Fruit fly (Drosophila melanogaster) whole organism, embryonic: ENCODE results near the gene CG14277.

ENCODE experiments used
- Asciz ChIP-seq: fragments of 200-800 bp; sonication (Bioruptor generic); optimal IDR thresholded peaks from 2 replicates; lab custom pipeline; 2017; ENCODE audit warnings: missing biosample characterization, mild to moderate bottlenecking, missing genetic modification characterization, missing genetic modification reagents
- Bdp1 ChIP-seq: fragments of 200-800 bp; sonication (Bioruptor generic); optimal IDR thresholded peaks from 3 replicates; lab custom pipeline; 2016; ENCODE audit warnings: missing biosample characterization, missing genetic modification characterization
- CG1024 ChIP-seq: fragments of 200-800 bp; sonication (Bioruptor generic); IDR thresholded peaks from 2 replicates; pipeline ENCODE4 v1.3.6; 2022; ENCODE audit warnings: missing biosample characterization, missing genetic modification characterization
- CG10654 ChIP-seq: fragments of 200-800 bp; sonication (Bioruptor generic); optimal IDR thresholded peaks from 2 replicates; lab custom pipeline; 2016; ENCODE audit warnings: missing biosample characterization, missing genetic modification characterization
- CG11695 ChIP-seq: fragments of 200-800 bp; sonication (Bioruptor generic); IDR thresholded peaks from 3 replicates; pipeline ENCODE4 v1.3.6; 2022; ENCODE audit warnings: missing biosample characterization, missing genetic modification characterization
- CG13775 ChIP-seq: fragments of 200-800 bp; sonication (Bioruptor generic); optimal IDR thresholded peaks from 3 replicates; lab custom pipeline; 2017; ENCODE audit warnings: missing biosample characterization, mild to moderate bottlenecking, missing genetic modification characterization
- CG14441 ChIP-seq: fragments of 200-800 bp; sonication (Bioruptor generic); IDR thresholded peaks from 2 replicates; pipeline ENCODE4 v1.3.6; 2022; ENCODE audit warnings: missing biosample characterization, missing genetic modification characterization
- CG15601 ChIP-seq: fragments of 200-800 bp; sonication (Bioruptor generic); optimal IDR thresholded peaks from 3 replicates; lab custom pipeline; 2019; ENCODE audit warnings: missing biosample characterization, mild to moderate bottlenecking, missing genetic modification characterization, moderate library complexity
- CG15696 ChIP-seq: fragments of 200-800 bp; sonication (Bioruptor generic); optimal IDR thresholded peaks from 2 replicates; lab custom pipeline; 2019; ENCODE audit warnings: missing biosample characterization, mild to moderate bottlenecking, missing genetic modification characterization, moderate library complexity
- CG1603 ChIP-seq: fragments of 200-800 bp; sonication (Bioruptor generic); optimal IDR thresholded peaks from 2 replicates; lab custom pipeline; 2019; ENCODE audit warnings: missing biosample characterization, mild to moderate bottlenecking, missing genetic modification characterization, moderate library complexity
- CG3407 ChIP-seq: fragments of 200-800 bp; sonication (Bioruptor generic); optimal IDR thresholded peaks from 2 replicates; lab custom pipeline; 2018; ENCODE audit warnings: missing biosample characterization, mild to moderate bottlenecking, missing genetic modification characterization
- CG4707 ChIP-seq: fragments of 200-800 bp; sonication (Bioruptor generic); optimal IDR thresholded peaks from 2 replicates; lab custom pipeline; 2018; ENCODE audit warnings: missing biosample characterization, mild to moderate bottlenecking, missing genetic modification characterization, moderate library complexity
- CG5180 ChIP-seq: fragments of 200-800 bp; sonication (Bioruptor generic); optimal IDR thresholded peaks from 3 replicates; lab custom pipeline; 2017; ENCODE audit warnings: missing biosample characterization, missing genetic modification characterization, mild to moderate bottlenecking, moderate library complexity, missing genetic modification reagents
- CG6175 ChIP-seq: fragments of 200-800 bp; sonication (Bioruptor generic); IDR thresholded peaks from 3 replicates; pipeline ENCODE4 v1.3.6; 2022; ENCODE audit warnings: missing biosample characterization, missing genetic modification characterization
- CG7357 ChIP-seq: fragments of 200-800 bp; sonication (Bioruptor generic); IDR thresholded peaks from 3 replicates; pipeline ENCODE4 v1.3.6; 2022; ENCODE audit warnings: missing biosample characterization, missing genetic modification characterization
- CG7556 ChIP-seq: fragments of 200-800 bp; sonication (Bioruptor generic); optimal IDR thresholded peaks from 2 replicates; lab custom pipeline; 2017; ENCODE audit warnings: missing biosample characterization, mild to moderate bottlenecking, missing genetic modification characterization
- CG8089 ChIP-seq: fragments of 200-800 bp; sonication (Bioruptor generic); optimal IDR thresholded peaks from 3 replicates; lab custom pipeline; 2016; ENCODE audit warnings: missing biosample characterization, missing genetic modification characterization
- CG8388 ChIP-seq: fragments of 200-800 bp; sonication (Bioruptor generic); optimal IDR thresholded peaks from 2 replicates; lab custom pipeline; 2019; ENCODE audit warnings: missing biosample characterization, mild to moderate bottlenecking, missing genetic modification characterization, moderate library complexity
- CG8924 ChIP-seq: fragments of 200-800 bp; optimal IDR thresholded peaks from 3 replicates; lab custom pipeline; 2019; ENCODE audit warnings: missing biosample characterization, mild to moderate bottlenecking, missing genetic modification characterization, moderate library complexity
- CG9215 ChIP-seq: fragments of 200-800 bp; sonication (Bioruptor generic); IDR thresholded peaks from 2 replicates; pipeline ENCODE4 v1.3.6; 2022; ENCODE audit warnings: missing biosample characterization, missing genetic modification characterization
- Eip74EF ChIP-seq, 2 experiments: fragments of 200-800 bp in 1 of 2; fragments of >200 bp in 1 of 2; sonication (Bioruptor generic) in 1 of 2; optimal IDR thresholded peaks; 2 replicates each; lab custom pipeline; 2017 to 2019; ENCODE audit warnings: missing biosample characterization in 2 of 2, missing genetic modification characterization in 2 of 2, mild to moderate bottlenecking in 1 of 2, moderate library complexity in 1 of 2
- Hsf ChIP-seq: fragments of 200-800 bp; sonication (Bioruptor generic); optimal IDR thresholded peaks from 3 replicates; lab custom pipeline; 2016; ENCODE audit warnings: missing biosample characterization, missing genetic modification characterization
- Mad ChIP-seq: fragments of 200-800 bp; sonication (Bioruptor generic); optimal IDR thresholded peaks from 2 replicates; lab custom pipeline; 2016; ENCODE audit warnings: missing biosample characterization, missing genetic modification characterization
- Neu2 ChIP-seq: fragments of 200-800 bp; sonication (Bioruptor generic); optimal IDR thresholded peaks from 3 replicates; lab custom pipeline; 2016; ENCODE audit warnings: missing biosample characterization, missing genetic modification characterization, borderline replicate concordance
- Opbp ChIP-seq: fragments of 200-800 bp; sonication (Bioruptor generic); IDR thresholded peaks from 3 replicates; pipeline ENCODE4 v1.3.6; 2022; ENCODE audit warnings: missing biosample characterization, missing genetic modification characterization; ENCODE audit not compliant: partially characterized antibody
- Ptx1 ChIP-seq: fragments of 200-800 bp; sonication (Bioruptor generic); IDR thresholded peaks from 2 replicates; pipeline ENCODE4 v1.3.6; 2022; ENCODE audit warnings: missing biosample characterization, missing genetic modification characterization
- Xbp1 ChIP-seq: fragments of 200-800 bp; sonication (Bioruptor generic); optimal IDR thresholded peaks from 3 replicates; lab custom pipeline; 2016; ENCODE audit warnings: missing biosample characterization, mild to moderate bottlenecking, missing genetic modification characterization
- aop ChIP-seq: fragments of 200-800 bp; sonication (Bioruptor generic); IDR thresholded peaks from 2 replicates; pipeline ENCODE4 v1.3.6; 2022; ENCODE audit warnings: missing biosample characterization, missing genetic modification characterization
- bbx ChIP-seq: fragments of 200-800 bp; sonication (Bioruptor generic); IDR thresholded peaks from 2 replicates; pipeline ENCODE4 v1.3.6; 2022; ENCODE audit warnings: missing biosample characterization, missing genetic modification characterization; ENCODE audit not compliant: partially characterized antibody
- btn ChIP-seq: fragments of 200-800 bp; sonication (Bioruptor generic); optimal IDR thresholded peaks from 2 replicates; lab custom pipeline; 2016; ENCODE audit warnings: missing biosample characterization, missing genetic modification characterization
- caup ChIP-seq: fragments of 200-800 bp; sonication (Bioruptor generic); optimal IDR thresholded peaks from 3 replicates; lab custom pipeline; 2017; ENCODE audit warnings: missing biosample characterization, mild to moderate bottlenecking, missing genetic modification characterization, moderate library complexity; ENCODE audit not compliant: severe bottlenecking
- crc ChIP-seq: fragments of 200-800 bp; sonication (Bioruptor generic); optimal IDR thresholded peaks from 2 replicates; lab custom pipeline; 2016; ENCODE audit warnings: missing biosample characterization, missing genetic modification characterization
- crp ChIP-seq, 2 experiments: fragments of 200-800 bp; sonication (Bioruptor generic); optimal IDR thresholded peaks; 2 replicates in 1 of 2; 3 replicates in 1 of 2; lab custom pipeline; 2017; ENCODE audit warnings: missing biosample characterization in 2 of 2, missing genetic modification characterization in 2 of 2, mild to moderate bottlenecking in 1 of 2, moderate library complexity in 1 of 2
- disco-r ChIP-seq: fragments of 200-800 bp; sonication (Bioruptor generic); optimal IDR thresholded peaks from 2 replicates; lab custom pipeline; 2016; ENCODE audit warnings: missing biosample characterization, missing genetic modification characterization
- dmrt11E ChIP-seq: fragments of 200-800 bp; sonication (Bioruptor generic); optimal IDR thresholded peaks from 3 replicates; lab custom pipeline; 2018; ENCODE audit warnings: missing biosample characterization, mild to moderate bottlenecking, missing genetic modification characterization, moderate library complexity
- fd96Cb ChIP-seq: fragments of 200-800 bp; sonication (Bioruptor generic); optimal IDR thresholded peaks from 2 replicates; lab custom pipeline; 2018; ENCODE audit warnings: missing biosample characterization, mild to moderate bottlenecking, missing genetic modification characterization, moderate library complexity
- fu2 ChIP-seq: fragments of 200-800 bp; sonication (Bioruptor generic); optimal IDR thresholded peaks from 2 replicates; lab custom pipeline; 2016; ENCODE audit warnings: missing biosample characterization, missing genetic modification characterization
- gcm ChIP-seq: fragments of 200-800 bp; sonication (Bioruptor generic); optimal IDR thresholded peaks from 2 replicates; lab custom pipeline; 2019; ENCODE audit warnings: missing biosample characterization, mild to moderate bottlenecking, missing genetic modification characterization, moderate library complexity
- maf-S ChIP-seq: fragments of 200-800 bp; sonication (Bioruptor generic); optimal IDR thresholded peaks from 2 replicates; lab custom pipeline; 2016; ENCODE audit warnings: missing biosample characterization, missing genetic modification characterization
- nerfin-2 ChIP-seq: fragments of 200-800 bp; sonication (Bioruptor generic); IDR thresholded peaks from 2 replicates; pipeline ENCODE4 v1.3.6; 2022; ENCODE audit warnings: missing biosample characterization, missing genetic modification characterization; ENCODE audit not compliant: partially characterized antibody
- phol ChIP-seq: fragments of 200-800 bp; sonication (Bioruptor generic); optimal IDR thresholded peaks from 3 replicates; lab custom pipeline; 2018; ENCODE audit warnings: missing biosample characterization, mild to moderate bottlenecking, missing genetic modification characterization, moderate library complexity
- pum ChIP-seq: fragments of 200-800 bp; sonication (Bioruptor generic); optimal IDR thresholded peaks from 2 replicates; lab custom pipeline; 2016; ENCODE audit warnings: missing biosample characterization, missing genetic modification characterization
- pzg ChIP-seq: fragments of 200-800 bp; sonication (Bioruptor generic); optimal IDR thresholded peaks from 3 replicates; lab custom pipeline; 2018; ENCODE audit warnings: missing biosample characterization, mild to moderate bottlenecking, missing genetic modification characterization, moderate library complexity
- sim ChIP-seq: fragments of 200-800 bp; sonication (Bioruptor generic); IDR thresholded peaks from 2 replicates; pipeline ENCODE4 v1.3.6; 2022; ENCODE audit warnings: missing biosample characterization, missing genetic modification characterization
- sob ChIP-seq: fragments of 200-800 bp; sonication (Bioruptor generic); IDR thresholded peaks from 2 replicates; pipeline ENCODE4 v1.3.6; 2022; ENCODE audit warnings: missing biosample characterization, missing genetic modification characterization
- sqz ChIP-seq: fragments of 200-800 bp; sonication (Bioruptor generic); optimal IDR thresholded peaks from 3 replicates; lab custom pipeline; 2018; ENCODE audit warnings: missing biosample characterization, mild to moderate bottlenecking, missing genetic modification characterization
- twi ChIP-seq: fragments of 200-800 bp; optimal IDR thresholded peaks from 2 replicates; lab custom pipeline; 2019; ENCODE audit warnings: missing biosample characterization, mild to moderate bottlenecking, missing genetic modification characterization, moderate library complexity
- vfl ChIP-seq: fragments of 200-800 bp; sonication (Bioruptor generic); optimal IDR thresholded peaks from 2 replicates; lab custom pipeline; 2016; ENCODE audit warnings: missing biosample characterization, missing genetic modification characterization
- yki ChIP-seq: fragments of >200 bp; optimal IDR thresholded peaks from 3 replicates; lab custom pipeline; 2018

CG14277 gene

DNA sequence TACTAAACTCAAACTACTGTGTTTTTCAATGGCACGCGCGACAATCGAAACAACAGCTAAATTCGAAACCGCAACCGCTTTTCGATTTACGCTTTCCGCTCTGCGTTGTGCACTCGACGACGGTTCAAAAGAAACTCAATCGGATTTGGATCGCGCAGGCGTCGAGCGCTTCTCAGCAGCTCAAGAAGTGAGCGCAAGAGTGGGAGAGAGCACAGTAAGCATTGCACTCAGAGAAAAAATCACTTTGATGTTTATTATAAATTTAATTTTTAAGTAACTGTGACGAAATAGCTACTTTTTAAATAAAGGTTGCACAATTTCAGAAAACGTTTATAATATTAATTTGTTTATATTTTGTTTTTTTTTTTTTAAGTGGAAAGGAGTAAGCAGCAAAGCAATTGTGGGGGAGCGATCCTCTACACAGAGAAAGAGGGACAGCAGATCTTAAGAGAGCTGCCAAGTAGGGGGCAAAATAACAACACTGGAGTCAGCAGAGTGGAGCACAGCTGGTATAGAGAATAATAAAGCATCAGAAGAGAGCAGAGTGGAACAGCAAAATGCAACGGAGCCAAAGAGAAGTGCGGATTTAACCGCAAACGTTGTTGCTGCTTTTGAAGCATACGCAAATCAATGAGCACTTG, 35.4 kb downstream of the CG14277 start (continued):
- TF ChIP-seq CG1024 (GFP tag; lab: Robert Waterston, UW) (peak; percentile 97), CG10654 (GFP tag; lab: Kevin White, UChicago) (peak; percentile 97), sob (GFP tag; lab: Robert Waterston, UW) (peak; percentile 99), aop (GFP tag; lab: Robert Waterston, UW) (peak; percentile 94), Asciz (GFP tag; lab: Kevin White, UChicago) (peak; percentile 98), crc (GFP tag; lab: Kevin White, UChicago) (peak; percentile 83), Hsf (peak; percentile 96), Bdp1 (GFP tag; lab: Kevin White, UChicago) (peak; percentile 87), bbx (GFP tag; lab: Robert Waterston, UW) (peak; percentile 57; the same call in 1 of the 2 replicates), CG4707 (GFP tag; lab: Kevin White, UChicago) (peak; percentile 95), disco-r (peak; percentile 85), pum (GFP tag; lab: Kevin White, UChicago) (peak; percentile 0), Opbp (0 out of 3 replicates have a peak, but pooled peaks have one; percentile 44), CG15696 (tag; lab: Kevin White, UChicago) (peak; percentile 98), CG7556 (GFP tag; lab: Kevin White, UChicago) (peak; percentile 98), phol (peak; percentile 98), Xbp1 (GFP tag; lab: Kevin White, UChicago) (peak; percentile 98), CG15601 (tag; lab: Kevin White, UChicago) (peak; percentile 98), CG8388 (GFP tag; lab: Kevin White, UChicago) (peak; percentile 98), CG5180 (GFP tag; lab: Kevin White, UChicago) (peak; percentile 91), sim (GFP tag; lab: Robert Waterston, UW) (peak; percentile 99), fu2 (GFP tag; lab: Kevin White, UChicago) (peak; percentile 72), gcm (peak; percentile 99), CG7357 (GFP tag; lab: Robert Waterston, UW) (peak; percentile 93), CG13775 (peak; percentile 97), CG9215 (peak; percentile 93), CG14441 (GFP tag; lab: Robert Waterston, UW) (peak; percentile 98), CG11695 (GFP tag; lab: Robert Waterston, UW) (peak; percentile 99), crp (GFP tag; optimal IDR thresholded peaks at IDR 0.05; lab: Kevin White, UChicago) (peak in 1 of 2 experiments; percentile 69), Mad (GFP tag; lab: Kevin White, UChicago) (peak; percentile 96), pzg (GFP tag; lab: Kevin White, UChicago) (peak; percentile 0), Ptx1 (GFP tag; lab: Robert Waterston, UW) (peak; percentile 99), dmrt11E (tag; lab: Kevin White, UChicago) (peak; percentile 99), caup (peak; percentile 94), CG6175 (peak; percentile 95), CG1603 (tag; lab: Kevin White, UChicago) (peak; percentile 78), Eip74EF (GFP tag; optimal IDR thresholded peaks at IDR 0.05; lab: Kevin White, UChicago) (peak in 1 of 2 experiments; percentile 95), maf-S (GFP tag; lab: Kevin White, UChicago) (peak; percentile 86), nerfin-2 (no peak), CG3407 (GFP tag; lab: Kevin White, UChicago) (peak; percentile 98), btn (GFP tag; lab: Kevin White, UChicago) (peak; percentile 86), CG8924 (tag; lab: Kevin White, UChicago) (peak; percentile 96), Neu2 (GFP tag; lab: Kevin White, UChicago) (peak; percentile 72), fd96Cb (tag; lab: Kevin White, UChicago) (peak; percentile 98), vfl (GFP tag; lab: Kevin White, UChicago) (peak; percentile 92), sqz (GFP tag; lab: Kevin White, UChicago) (peak; percentile 98), CG8089 (GFP tag; lab: Kevin White, UChicago) (peak; percentile 91), twi (peak; percentile 90), yki (peak; percentile 6)
